Fruit fly (Drosophila melanogaster) whole organism, embryonic: ENCODE measurements around the gene CG15742.

ENCODE experiments used
- ATbp ChIP-seq: fragments of 200-800 bp; sonication (Bioruptor generic); optimal IDR thresholded peaks from 2 replicates; lab custom pipeline; 2017; ENCODE audit warnings: missing biosample characterization, mild to moderate bottlenecking, missing genetic modification characterization, missing genetic modification reagents
- Atf6 ChIP-seq: fragments of 200-800 bp; sonication (Bioruptor generic); IDR thresholded peaks from 2 replicates; pipeline ENCODE4 v1.3.6; 2022; ENCODE audit warnings: missing biosample characterization, missing genetic modification characterization
- CG11456 ChIP-seq: fragments of 200-800 bp; sonication (Bioruptor generic); IDR thresholded peaks from 3 replicates; pipeline ENCODE4 v1.3.6; 2022; ENCODE audit warnings: missing biosample characterization, missing genetic modification characterization
- CG1233 ChIP-seq: fragments of 200-800 bp; sonication (Bioruptor generic); optimal IDR thresholded peaks from 4 replicates; lab custom pipeline; 2018; ENCODE audit warnings: missing biosample characterization, mild to moderate bottlenecking, missing genetic modification characterization
- CG12659 ChIP-seq: fragments of 200-800 bp; sonication (Bioruptor generic); optimal IDR thresholded peaks from 3 replicates; lab custom pipeline; 2017; ENCODE audit warnings: mild to moderate bottlenecking, missing biosample characterization, missing genetic modification reagents, missing genetic modification characterization
- CG13296 ChIP-seq: fragments of 200-800 bp; sonication (Bioruptor generic); optimal IDR thresholded peaks from 3 replicates; lab custom pipeline; 2018; ENCODE audit warnings: missing biosample characterization, mild to moderate bottlenecking, missing genetic modification characterization
- CG13624 ChIP-seq: fragments of 200-800 bp; sonication (Bioruptor generic); optimal IDR thresholded peaks from 2 replicates; lab custom pipeline; 2016; ENCODE audit warnings: missing biosample characterization, missing genetic modification characterization
- CG15601 ChIP-seq: fragments of 200-800 bp; sonication (Bioruptor generic); optimal IDR thresholded peaks from 3 replicates; lab custom pipeline; 2019; ENCODE audit warnings: missing biosample characterization, mild to moderate bottlenecking, missing genetic modification characterization, moderate library complexity
- CG1602 ChIP-seq: fragments of 200-800 bp; sonication (Bioruptor generic); optimal IDR thresholded peaks from 3 replicates; lab custom pipeline; 2016; ENCODE audit warnings: missing biosample characterization, missing genetic modification characterization
- CG18599 ChIP-seq: fragments of 200-800 bp; sonication (Bioruptor generic); optimal IDR thresholded peaks from 3 replicates; lab custom pipeline; 2017; ENCODE audit warnings: missing biosample characterization, missing genetic modification characterization, mild to moderate bottlenecking, moderate library complexity, missing genetic modification reagents
- CG2116 ChIP-seq: fragments of 200-800 bp; sonication (Bioruptor generic); optimal IDR thresholded peaks from 3 replicates; lab custom pipeline; 2018; ENCODE audit warnings: missing biosample characterization, mild to moderate bottlenecking, missing genetic modification characterization
- CG33213 ChIP-seq: fragments of 200-800 bp; sonication (Bioruptor generic); optimal IDR thresholded peaks from 3 replicates; lab custom pipeline; 2016; ENCODE audit warnings: missing biosample characterization, missing genetic modification characterization
- CG3726 ChIP-seq: fragments of 200-800 bp; sonication (Bioruptor generic); IDR thresholded peaks from 3 replicates; pipeline ENCODE4, ENCODE4 v1.3.6; 2022; ENCODE audit warnings: missing biosample characterization, missing genetic modification characterization
- CG3838 ChIP-seq: fragments of 200-800 bp; sonication (Bioruptor generic); optimal IDR thresholded peaks from 3 replicates; lab custom pipeline; 2016; ENCODE audit warnings: missing biosample characterization, missing genetic modification characterization
- CG4707 ChIP-seq: fragments of 200-800 bp; sonication (Bioruptor generic); optimal IDR thresholded peaks from 2 replicates; lab custom pipeline; 2018; ENCODE audit warnings: missing biosample characterization, mild to moderate bottlenecking, missing genetic modification characterization, moderate library complexity
- CG5180 ChIP-seq: fragments of 200-800 bp; sonication (Bioruptor generic); optimal IDR thresholded peaks from 3 replicates; lab custom pipeline; 2017; ENCODE audit warnings: missing biosample characterization, missing genetic modification characterization, mild to moderate bottlenecking, moderate library complexity, missing genetic modification reagents
- CG6854 ChIP-seq: fragments of 200-800 bp; sonication (Bioruptor generic); optimal IDR thresholded peaks from 3 replicates; lab custom pipeline; 2017; ENCODE audit warnings: missing biosample characterization, mild to moderate bottlenecking, missing genetic modification characterization
- CG9215 ChIP-seq: fragments of 200-800 bp; sonication (Bioruptor generic); IDR thresholded peaks from 2 replicates; pipeline ENCODE4 v1.3.6; 2022; ENCODE audit warnings: missing biosample characterization, missing genetic modification characterization
- Chrac-16 ChIP-seq: fragments of 200-800 bp; sonication (Bioruptor generic); optimal IDR thresholded peaks from 3 replicates; lab custom pipeline; 2016; ENCODE audit warnings: missing biosample characterization, missing genetic modification characterization
- D19B ChIP-seq: fragments of 200-800 bp; sonication (Bioruptor generic); optimal IDR thresholded peaks from 2 replicates; lab custom pipeline; 2017; ENCODE audit warnings: missing biosample characterization, mild to moderate bottlenecking, missing genetic modification characterization
- Dll ChIP-seq: fragments of 200-800 bp; sonication (Bioruptor generic); IDR thresholded peaks from 4 replicates; pipeline ENCODE4 v1.3.6; 2022; ENCODE audit warnings: missing biosample characterization, missing genetic modification characterization; ENCODE audit not compliant: partially characterized antibody
- Drgx ChIP-seq: fragments of 200-800 bp; sonication (Bioruptor generic); IDR thresholded peaks from 2 replicates; pipeline ENCODE4 v1.3.6; 2022; ENCODE audit warnings: missing biosample characterization, missing genetic modification characterization
- Hmx ChIP-seq: fragments of 200-800 bp; sonication (Bioruptor generic); optimal IDR thresholded peaks from 2 replicates; lab custom pipeline; 2016; ENCODE audit warnings: missing biosample characterization, missing genetic modification characterization
- Hr3 ChIP-seq: fragments of 200-800 bp; sonication (Bioruptor generic); optimal IDR thresholded peaks from 3 replicates; lab custom pipeline; 2016; ENCODE audit warnings: missing biosample characterization, missing genetic modification characterization
- Med ChIP-seq: fragments of 200-800 bp; sonication (Bioruptor generic); peaks from one replicate; lab custom pipeline; 2016; ENCODE audit warnings: missing biosample characterization, missing genetic modification characterization, mild to moderate bottlenecking, inconsistent platforms, moderate library complexity
- Oli ChIP-seq: fragments of 200-800 bp; sonication (Bioruptor generic); optimal IDR thresholded peaks from 2 replicates; lab custom pipeline; 2018; ENCODE audit warnings: missing biosample characterization, mild to moderate bottlenecking, missing genetic modification characterization, moderate library complexity
- Rx ChIP-seq: fragments of 200-800 bp; sonication (Bioruptor generic); IDR thresholded peaks from 2 replicates; pipeline ENCODE4 v1.3.6; 2022; ENCODE audit warnings: missing biosample characterization, missing genetic modification characterization
- Xbp1 ChIP-seq: fragments of 200-800 bp; sonication (Bioruptor generic); optimal IDR thresholded peaks from 3 replicates; lab custom pipeline; 2016; ENCODE audit warnings: missing biosample characterization, mild to moderate bottlenecking, missing genetic modification characterization
- ac ChIP-seq: fragments of 200-800 bp; sonication (Bioruptor generic); optimal IDR thresholded peaks from 3 replicates; lab custom pipeline; 2017; ENCODE audit warnings: missing biosample characterization, mild to moderate bottlenecking, missing genetic modification characterization
- al ChIP-seq: fragments of 200-800 bp; sonication (Bioruptor generic); IDR thresholded peaks from 2 replicates; pipeline ENCODE4 v1.3.6; 2022; ENCODE audit warnings: missing biosample characterization, missing genetic modification characterization
- ase ChIP-seq: fragments of 200-800 bp; sonication (Bioruptor generic); IDR thresholded peaks from 3 replicates; pipeline ENCODE4 v1.3.6; 2022; ENCODE audit warnings: missing biosample characterization, missing genetic modification characterization
- cad ChIP-seq: fragments of >200 bp; optimal IDR thresholded peaks from 2 replicates; lab custom pipeline; 2017; ENCODE audit warnings: missing biosample characterization, missing genetic modification characterization
- chinmo ChIP-seq: fragments of 200-800 bp; sonication (Bioruptor generic); IDR thresholded peaks from 4 replicates; pipeline ENCODE4 v1.3.6; 2022; ENCODE audit warnings: missing biosample characterization, missing genetic modification characterization; ENCODE audit not compliant: partially characterized antibody
- dmrt11E ChIP-seq: fragments of 200-800 bp; sonication (Bioruptor generic); optimal IDR thresholded peaks from 3 replicates; lab custom pipeline; 2018; ENCODE audit warnings: missing biosample characterization, mild to moderate bottlenecking, missing genetic modification characterization, moderate library complexity
- dpn ChIP-seq, 2 experiments: fragments of 200-800 bp; sonication (Bioruptor generic); optimal IDR thresholded peaks; 3 replicates each; lab custom pipeline; 2016; ENCODE audit warnings: missing biosample characterization in 2 of 2, missing genetic modification characterization in 2 of 2
- h ChIP-seq: fragments of >200 bp; optimal IDR thresholded peaks from 2 replicates; lab custom pipeline; 2017
- jumu ChIP-seq: fragments of 200-800 bp; sonication (Bioruptor generic); optimal IDR thresholded peaks from 3 replicates; lab custom pipeline; 2016; ENCODE audit warnings: missing biosample characterization, missing genetic modification characterization
- lab ChIP-seq: fragments of 200-800 bp; sonication (Bioruptor generic); optimal IDR thresholded peaks from 3 replicates; lab custom pipeline; 2017; ENCODE audit warnings: missing biosample characterization, missing genetic modification characterization, mild to moderate bottlenecking, moderate library complexity, missing genetic modification reagents
- lov ChIP-seq, 2 experiments: fragments of 200-800 bp in 1 of 2; fragments of >200 bp in 1 of 2; sonication (Bioruptor generic) in 1 of 2; IDR thresholded peaks in 1 of 2; optimal IDR thresholded peaks in 1 of 2; 2 replicates in 1 of 2; 3 replicates in 1 of 2; pipeline versions ENCODE4 v1.3.6 to Lab custom; 2017 to 2022; ENCODE audit warnings: missing biosample characterization in 1 of 2, missing genetic modification characterization in 1 of 2
- mld ChIP-seq: fragments of 200-800 bp; sonication (Bioruptor generic); IDR thresholded peaks from 3 replicates; pipeline ENCODE4 v1.3.6; 2022; ENCODE audit warnings: missing biosample characterization, missing genetic modification characterization; ENCODE audit not compliant: partially characterized antibody
- nerfin-1 ChIP-seq: fragments of 200-800 bp; sonication (Bioruptor generic); optimal IDR thresholded peaks from 3 replicates; lab custom pipeline; 2019; ENCODE audit warnings: missing biosample characterization, mild to moderate bottlenecking, missing genetic modification characterization, moderate library complexity
- onecut ChIP-seq: fragments of 200-800 bp; sonication (Bioruptor generic); IDR thresholded peaks from 2 replicates; pipeline ENCODE4 v1.3.6; 2022; ENCODE audit warnings: missing biosample characterization, missing genetic modification characterization
- p53 ChIP-seq: fragments of 200-800 bp; sonication (Bioruptor generic); optimal IDR thresholded peaks from 2 replicates; lab custom pipeline; 2016; ENCODE audit warnings: missing biosample characterization, missing genetic modification characterization
- pita ChIP-seq: fragments of 200-800 bp; sonication (Bioruptor generic); optimal IDR thresholded peaks from 2 replicates; lab custom pipeline; 2017; ENCODE audit warnings: missing biosample characterization, mild to moderate bottlenecking, missing genetic modification characterization
- psq ChIP-seq: fragments of 200-800 bp; sonication (Bioruptor generic); optimal IDR thresholded peaks from 2 replicates; lab custom pipeline; 2017; ENCODE audit warnings: missing biosample characterization, missing genetic modification characterization
- schlank ChIP-seq: fragments of 200-800 bp; sonication (Bioruptor generic); optimal IDR thresholded peaks from 2 replicates; lab custom pipeline; 2018; ENCODE audit warnings: missing biosample characterization, mild to moderate bottlenecking, missing genetic modification characterization
- shn ChIP-seq: fragments of 200-800 bp; sonication (Bioruptor generic); optimal IDR thresholded peaks from 3 replicates; lab custom pipeline; 2016; ENCODE audit warnings: missing biosample characterization, missing genetic modification characterization
- slp2 ChIP-seq: fragments of 200-800 bp; sonication (Bioruptor generic); optimal IDR thresholded peaks from 2 replicates; lab custom pipeline; 2016; ENCODE audit warnings: missing biosample characterization, missing genetic modification characterization
- sqz ChIP-seq: fragments of 200-800 bp; sonication (Bioruptor generic); optimal IDR thresholded peaks from 3 replicates; lab custom pipeline; 2018; ENCODE audit warnings: missing biosample characterization, mild to moderate bottlenecking, missing genetic modification characterization
- ttk ChIP-seq: fragments of 200-800 bp; sonication (Bioruptor generic); IDR thresholded peaks from 2 replicates; pipeline ENCODE4 v2.1.2; 2022; ENCODE audit warnings: missing biosample characterization, missing genetic modification characterization

CG15742 gene

DNA sequence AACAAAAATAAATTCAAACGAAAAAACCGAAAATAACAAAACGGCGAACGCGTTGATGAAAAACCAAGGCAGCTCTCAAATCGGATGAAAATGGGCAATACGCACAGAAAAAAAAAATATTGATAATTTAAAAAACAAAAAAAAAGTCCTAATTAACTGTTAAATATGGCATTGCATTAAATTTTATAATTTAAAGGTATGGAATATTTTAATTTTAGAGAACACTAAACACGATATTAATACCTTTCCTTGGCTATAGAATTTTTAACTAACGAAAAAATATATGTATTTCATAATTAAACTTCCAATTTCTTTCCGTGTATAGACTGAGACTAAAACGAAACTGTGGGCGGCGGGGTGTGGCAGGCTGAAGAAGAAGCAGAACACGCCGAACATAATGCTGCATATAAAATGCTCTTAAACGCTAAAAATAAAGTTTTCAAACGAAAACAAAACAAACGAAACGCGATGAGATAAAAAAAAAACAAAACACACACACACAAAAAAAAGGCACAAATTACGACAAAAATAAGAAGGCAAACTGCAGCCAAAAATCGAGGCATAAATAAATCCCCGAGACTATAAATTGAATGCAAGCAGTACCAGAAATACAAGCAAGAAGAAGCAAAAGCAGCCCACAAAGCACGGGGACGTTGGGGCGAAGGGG lies 16.3 kb upstream of the CG15742 start (continued):
- TF ChIP-seq ase (no peak), cad (GFP tag; lab: Kevin White, UChicago) (no peak), ATbp (GFP tag; lab: Kevin White, UChicago) (peak; percentile 9), CG3838 (GFP tag; lab: Kevin White, UChicago) (no peak), CG4707 (GFP tag; lab: Kevin White, UChicago) (no peak), Hmx (no peak), onecut (no peak), CG5180 (peak; percentile 45), CG33213 (GFP tag; lab: Kevin White, UChicago) (no peak), jumu (GFP tag; lab: Kevin White, UChicago) (no peak), Rx (GFP tag; lab: Robert Waterston, UW) (no peak), h (no peak), schlank (no peak), CG11456 (GFP tag; lab: Robert Waterston, UW) (no peak), ttk (GFP tag; lab: Robert Waterston, UW) (no peak), CG2116 (no peak), CG1602 (GFP tag; lab: Kevin White, UChicago) (peak; percentile 49), shn (no peak), CG1233 (peak; percentile 53), CG13296 (GFP tag; lab: Kevin White, UChicago) (peak; percentile 50), Chrac-16 (GFP tag; lab: Kevin White, UChicago) (peak; percentile 15), CG12659 (GFP tag; lab: Kevin White, UChicago) (peak; percentile 49), al (GFP tag; lab: Robert Waterston, UW) (peak; percentile 32; the same call in 1 of the 2 replicates), dpn (GFP tag; optimal IDR thresholded peaks at IDR 0.05; lab: Kevin White, UChicago) (peak; percentile 1 to 49), CG15601 (tag; lab: Kevin White, UChicago) (peak; percentile 79), sqz (GFP tag; lab: Kevin White, UChicago) (peak; percentile 42), Dll (GFP tag; lab: Robert Waterston, UW) (no peak), dmrt11E (tag; lab: Kevin White, UChicago) (peak; percentile 53), Hr3 (GFP tag; lab: Kevin White, UChicago) (peak; percentile 21), Atf6 (GFP tag; lab: Robert Waterston, UW) (no peak), ac (GFP tag; lab: Kevin White, UChicago) (no peak), psq (GFP tag; lab: Kevin White, UChicago) (no peak), p53 (GFP tag; lab: Kevin White, UChicago) (no peak), lov (optimal IDR thresholded peaks at IDR 0.05; lab: Kevin White, UChicago) (no peak), lov (GFP tag; IDR thresholded peaks at IDR 0.05; lab: Robert Waterston, UW) (no peak), CG6854 (peak; percentile 1), CG18599 (peak; percentile 57), D19B (GFP tag; lab: Kevin White, UChicago) (no peak), lab (peak; percentile 45), Xbp1 (GFP tag; lab: Kevin White, UChicago) (peak; percentile 54), mld (GFP tag; lab: Robert Waterston, UW) (no peak), pita (GFP tag; lab: Kevin White, UChicago) (no peak), nerfin-1 (tag; lab: Kevin White, UChicago) (peak; percentile 59), Oli (tag; lab: Kevin White, UChicago) (peak; percentile 69), CG13624 (GFP tag; lab: Kevin White, UChicago) (peak; percentile 0), CG9215 (peak; percentile 40), slp2 (GFP tag; lab: Kevin White, UChicago) (no peak), chinmo (GFP tag; lab: Robert Waterston, UW) (no peak), Drgx (GFP tag; lab: Robert Waterston, UW) (peak; percentile 49), Med (GFP tag; lab: Kevin White, UChicago) (peak; percentile 12), CG3726 (GFP tag; lab: Robert Waterston, UW) (0 out of 3 replicates have a peak, but pooled peaks have one; percentile 39)
